Worm (Caenorhabditis elegans): Measurements from ENCODE around the gene srd-39.
A peak's percentile ranks its signal among the peaks of the same experiment; 100 is the strongest.

srd-39 gene

DNA sequence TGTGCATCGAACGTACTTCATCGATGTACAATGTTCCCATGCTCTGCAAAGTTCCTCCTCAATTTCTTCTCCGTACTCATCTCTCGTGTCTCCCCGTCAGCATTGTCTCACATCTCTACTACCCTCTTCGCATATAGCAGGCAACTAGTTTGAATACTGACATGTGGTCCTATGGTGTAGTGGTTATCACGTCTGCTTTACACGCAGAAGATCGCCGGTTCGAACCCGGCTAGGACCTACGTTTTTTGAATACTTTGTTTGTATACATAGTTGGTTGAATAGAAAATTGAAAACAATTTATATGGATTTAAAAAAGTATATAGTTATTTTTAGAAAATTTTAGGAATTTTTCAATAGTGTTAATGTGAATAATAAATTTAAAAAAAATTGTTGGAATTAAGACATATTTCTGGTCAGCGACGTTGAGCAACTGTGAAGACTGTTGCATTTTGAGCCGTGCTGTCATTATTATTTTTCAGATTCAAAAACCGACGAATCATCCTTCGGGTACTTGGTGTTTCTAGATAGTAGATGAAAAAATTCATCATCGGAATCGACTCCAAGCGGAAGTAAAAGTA lies 6.6 kb upstream of the srd-39 start:
- no peak for TF ChIP-seq lin-15B (tag; optimal IDR thresholded peaks at IDR 0.05)
- no peak for TF ChIP-seq duxl-1 (tag; optimal IDR thresholded peaks at IDR 0.05; ENCODE audit: poor library complexity)
- TF ChIP-seq fkh-10 (GFP tag; optimal IDR thresholded peaks at IDR 0.05) = peak; percentile 31
- TF ChIP-seq lin-13 (GFP tag; optimal IDR thresholded peaks at IDR 0.05) = peak; percentile 56
- TF ChIP-seq dve-1 (tag; optimal IDR thresholded peaks at IDR 0.05; ENCODE audit: insufficient read depth) = peak; percentile 94
- TF ChIP-seq hlh-11 (tag; optimal IDR thresholded peaks at IDR 0.05) = no peak
- TF ChIP-seq mep-1 (tag; optimal IDR thresholded peaks at IDR 0.05) = no peak
- no peak for TF ChIP-seq ceh-28 (tag; optimal IDR thresholded peaks at IDR 0.05)
- peak; percentile 81 for TF ChIP-seq T20F7.1 (GFP tag; optimal IDR thresholded peaks at IDR 0.05)
- TF ChIP-seq spr-3 (GFP tag; optimal IDR thresholded peaks at IDR 0.05) = peak; percentile 83
- no peak for TF ChIP-seq lin-39 (tag; optimal IDR thresholded peaks at IDR 0.05)
- TF ChIP-seq Y48G9A.11 (GFP tag; IDR thresholded peaks at IDR 0.05) = peak; percentile 73
- no peak for TF ChIP-seq set-16 (GFP tag; IDR thresholded peaks at IDR 0.05)
- peak; percentile 93 for TF ChIP-seq ctbp-1 (GFP tag; IDR thresholded peaks at IDR 0.05)
- no peak for TF ChIP-seq ZK546.5 (tag; optimal IDR thresholded peaks at IDR 0.05)
- TF ChIP-seq hlh-30 (tag; optimal IDR thresholded peaks at IDR 0.05; ENCODE audit: insufficient read depth) = peak; percentile 83
- TF ChIP-seq nhr-76 (tag; optimal IDR thresholded peaks at IDR 0.05) = no peak
- no peak for TF ChIP-seq tag-97 (GFP tag; IDR thresholded peaks at IDR 0.05)
- peak; percentile 83 for TF ChIP-seq lin-29 (GFP tag; IDR thresholded peaks at IDR 0.05)
- TF ChIP-seq Y75B8A.6 (GFP tag; IDR thresholded peaks at IDR 0.05) = peak; percentile 96
- no peak for TF ChIP-seq snpc-4 (tag; optimal IDR thresholded peaks at IDR 0.05)
- no peak for TF ChIP-seq skn-1 (tag; optimal IDR thresholded peaks at IDR 0.05)
- TF ChIP-seq ceh-82 (tag; optimal IDR thresholded peaks at IDR 0.05) = no peak
- no peak for TF ChIP-seq nhr-10 (tag; optimal IDR thresholded peaks at IDR 0.05)
- TF ChIP-seq php-3 (GFP tag; IDR thresholded peaks at IDR 0.05) = peak; percentile 87
- peak; percentile 87 for TF ChIP-seq ceh-44 (GFP tag; IDR thresholded peaks at IDR 0.05)
- TF ChIP-seq ztf-11 (tag; optimal IDR thresholded peaks at IDR 0.05) = no peak
- peak in 1 of 2 experiments; percentile 3 for TF ChIP-seq lsy-2 (tag; optimal IDR thresholded peaks at IDR 0.05)
- no peak for TF ChIP-seq daf-12 (tag; optimal IDR thresholded peaks at IDR 0.05)
- no peak for TF ChIP-seq fos-1 (tag; optimal IDR thresholded peaks at IDR 0.05)
- peak in 1 of 2 experiments; percentile 96 for TF ChIP-seq unc-62 (GFP tag; optimal IDR thresholded peaks at IDR 0.05 in 1 of 2)
- TF ChIP-seq unc-62 (tag; optimal IDR thresholded peaks at IDR 0.05) = no peak
- TF ChIP-seq zfp-2 (tag; optimal IDR thresholded peaks at IDR 0.05) = peak; percentile 69
- TF ChIP-seq ces-1 (GFP tag; optimal IDR thresholded peaks at IDR 0.05) = peak; percentile 23
- peak; percentile 90 for TF ChIP-seq sdz-12 (GFP tag; optimal IDR thresholded peaks at IDR 0.05)
- no peak; the same call in none of the 2 replicates for TF ChIP-seq pha-4 (GFP tag; IDR thresholded peaks at IDR 0.05)
- TF ChIP-seq pha-4 (tag; optimal IDR thresholded peaks at IDR 0.05) = peak; percentile 12
- peak; percentile 60 for TF ChIP-seq nhr-11 (tag; optimal IDR thresholded peaks at IDR 0.05)
- TF ChIP-seq lir-3 (tag; optimal IDR thresholded peaks at IDR 0.05) = peak; percentile 89
- TF ChIP-seq snpc-1.2 (GFP tag; IDR thresholded peaks at IDR 0.05) = peak; percentile 92
- peak; percentile 65; the same call in 1 of the 2 replicates for TF ChIP-seq zip-11 (GFP tag; IDR thresholded peaks at IDR 0.05)
- peak; percentile 89 for TF ChIP-seq lin-1 (GFP tag; IDR thresholded peaks at IDR 0.05)
- TF ChIP-seq F44E2.7 (GFP tag; IDR thresholded peaks at IDR 0.05) = peak; percentile 94
- TF ChIP-seq ztf-7 (tag; optimal IDR thresholded peaks at IDR 0.05) = peak; percentile 88
- peak; percentile 88; the same call in 1 of the 2 replicates for TF ChIP-seq Y105C5A.15 (GFP tag; IDR thresholded peaks at IDR 0.05)
- peak; percentile 96 for TF ChIP-seq tra-1 (GFP tag; IDR thresholded peaks at IDR 0.05)
- peak; percentile 63 for TF ChIP-seq nhr-6 (tag; optimal IDR thresholded peaks at IDR 0.05)
- TF ChIP-seq cey-2 (tag; optimal IDR thresholded peaks at IDR 0.05; ENCODE audit: borderline replicate concordance, insufficient read depth) = peak; percentile 20
- TF ChIP-seq daf-8 (GFP tag; IDR thresholded peaks at IDR 0.05) = peak; percentile 82; the same call in 1 of the 2 replicates
- peak; percentile 92 for TF ChIP-seq madf-9 (GFP tag; conservative IDR thresholded peaks at IDR 0.05)
- no peak for TF ChIP-seq mes-2 (tag; optimal IDR thresholded peaks at IDR 0.05; ENCODE audit: poor library complexity, severe bottlenecking)

Data from whole organism, L4 larva.